Worm (Caenorhabditis elegans) whole organism, mixed stage, embryonic: Measurements from ENCODE around the gene ZK1251.3.

ENCODE experiments used
- M03D4.4 ChIP-seq: sonication (generic microtip); optimal IDR thresholded peaks from 2 replicates; lab custom pipeline; 2017; ENCODE audit warnings: mild to moderate bottlenecking, missing genetic modification characterization, missing compliant biosample characterization
- blmp-1 ChIP-seq: fragments of 150-350 bp; optimal IDR thresholded peaks from 2 replicates; lab custom pipeline; 2014; ENCODE audit warnings: missing biosample characterization, missing genetic modification characterization
- ceh-39 ChIP-seq: fragments of 150-350 bp; optimal IDR thresholded peaks from 2 replicates; lab custom pipeline; 2014; ENCODE audit warnings: missing biosample characterization, missing genetic modification characterization
- ceh-43 ChIP-seq: fragments of 200-800 bp; sonication (Bioruptor generic); optimal IDR thresholded peaks from 2 replicates; lab custom pipeline; 2018; ENCODE audit warnings: mild to moderate bottlenecking, missing genetic modification characterization, moderate library complexity, missing compliant biosample characterization
- ces-1 ChIP-seq: fragments of 150-350 bp; optimal IDR thresholded peaks from 2 replicates; lab custom pipeline; 2014; ENCODE audit warnings: missing biosample characterization, missing genetic modification reagents, missing genetic modification characterization
- cnd-1 ChIP-seq: fragments of 200-800 bp; sonication (Bioruptor generic); optimal IDR thresholded peaks from 2 replicates; lab custom pipeline; 2018; ENCODE audit warnings: mild to moderate bottlenecking, missing genetic modification characterization, missing compliant biosample characterization
- drap-1 ChIP-seq: fragments of 200-800 bp; sonication (Bioruptor generic); optimal IDR thresholded peaks from 3 replicates; lab custom pipeline; 2018; ENCODE audit warnings: mild to moderate bottlenecking, missing genetic modification characterization, missing compliant biosample characterization
- elt-1 ChIP-seq: sonication (generic microtip); optimal IDR thresholded peaks from 2 replicates; lab custom pipeline; 2017; ENCODE audit warnings: missing genetic modification characterization, mild to moderate bottlenecking, missing compliant biosample characterization, antibody characterized with exemption, moderate library complexity, borderline replicate concordance; ENCODE audit not compliant: insufficient read depth
- flh-1 ChIP-seq: fragments of 200-800 bp; sonication (Bioruptor generic); optimal IDR thresholded peaks from 2 replicates; lab custom pipeline; 2018; ENCODE audit warnings: mild to moderate bottlenecking, missing genetic modification characterization, moderate library complexity, missing compliant biosample characterization
- ham-2 ChIP-seq: fragments of 200-800 bp; sonication (Bioruptor generic); optimal IDR thresholded peaks from 2 replicates; lab custom pipeline; 2018; ENCODE audit warnings: mild to moderate bottlenecking, missing genetic modification characterization, missing compliant biosample characterization
- hlh-1 ChIP-seq: fragments of 150-350 bp; optimal IDR thresholded peaks from 2 replicates; lab custom pipeline; 2014; ENCODE audit warnings: missing biosample characterization, missing genetic modification reagents, missing genetic modification characterization
- lsy-2 ChIP-seq: fragments of 150-350 bp; optimal IDR thresholded peaks from 2 replicates; lab custom pipeline; 2014; ENCODE audit warnings: missing biosample characterization, missing genetic modification characterization
- mab-5 ChIP-seq: fragments of 150-350 bp; optimal IDR thresholded peaks from 2 replicates; lab custom pipeline; 2014; ENCODE audit warnings: missing biosample characterization, missing genetic modification characterization
- mep-1 ChIP-seq: fragments of 150-350 bp; optimal IDR thresholded peaks from 2 replicates; lab custom pipeline; 2017; ENCODE audit warnings: missing biosample characterization, missing genetic modification reagents, missing genetic modification characterization, inconsistent platforms
- mls-2 ChIP-seq: sonication (generic microtip); optimal IDR thresholded peaks from 2 replicates; lab custom pipeline; 2016; ENCODE audit warnings: mild to moderate bottlenecking, missing genetic modification characterization, moderate library complexity, missing compliant biosample characterization
- nhr-12 ChIP-seq: fragments of 150-350 bp; optimal IDR thresholded peaks from 2 replicates; lab custom pipeline; 2014; ENCODE audit warnings: missing biosample characterization, missing genetic modification characterization
- nhr-2 ChIP-seq: fragments of 150-350 bp; optimal IDR thresholded peaks from 2 replicates; lab custom pipeline; 2014; ENCODE audit warnings: missing biosample characterization, missing genetic modification characterization
- nhr-237 ChIP-seq: fragments of 150-350 bp; optimal IDR thresholded peaks from 2 replicates; lab custom pipeline; 2014; ENCODE audit warnings: missing biosample characterization, missing genetic modification characterization
- nhr-28 ChIP-seq: fragments of 150-350 bp; optimal IDR thresholded peaks from 2 replicates; lab custom pipeline; 2014; ENCODE audit warnings: missing biosample characterization, missing genetic modification characterization
- nhr-76 ChIP-seq: sonication (generic microtip); optimal IDR thresholded peaks from 2 replicates; lab custom pipeline; 2017; ENCODE audit warnings: missing biosample characterization, missing genetic modification characterization
- pha-4 ChIP-seq: fragments of 150-350 bp; optimal IDR thresholded peaks from 2 replicates; lab custom pipeline; 2018; ENCODE audit warnings: missing biosample characterization, missing genetic modification reagents, missing genetic modification characterization
- sem-2 ChIP-seq: fragments of 200-800 bp; sonication (Bioruptor generic); optimal IDR thresholded peaks from 2 replicates; lab custom pipeline; 2018; ENCODE audit warnings: mild to moderate bottlenecking, missing genetic modification characterization, missing compliant biosample characterization
- unc-120 ChIP-seq: sonication (generic microtip); optimal IDR thresholded peaks from 2 replicates; lab custom pipeline; 2017; ENCODE audit warnings: missing genetic modification characterization, missing compliant biosample characterization; ENCODE audit not compliant: poor library complexity, severe bottlenecking
- unc-39 ChIP-seq: fragments of 150-350 bp; optimal IDR thresholded peaks from 2 replicates; lab custom pipeline; 2014; ENCODE audit warnings: missing biosample characterization, missing genetic modification characterization
- ztf-11 ChIP-seq: fragments of 150-350 bp; optimal IDR thresholded peaks from 2 replicates; lab custom pipeline; 2014; ENCODE audit warnings: missing biosample characterization, missing genetic modification characterization

Gene ZK1251.3

DNA sequence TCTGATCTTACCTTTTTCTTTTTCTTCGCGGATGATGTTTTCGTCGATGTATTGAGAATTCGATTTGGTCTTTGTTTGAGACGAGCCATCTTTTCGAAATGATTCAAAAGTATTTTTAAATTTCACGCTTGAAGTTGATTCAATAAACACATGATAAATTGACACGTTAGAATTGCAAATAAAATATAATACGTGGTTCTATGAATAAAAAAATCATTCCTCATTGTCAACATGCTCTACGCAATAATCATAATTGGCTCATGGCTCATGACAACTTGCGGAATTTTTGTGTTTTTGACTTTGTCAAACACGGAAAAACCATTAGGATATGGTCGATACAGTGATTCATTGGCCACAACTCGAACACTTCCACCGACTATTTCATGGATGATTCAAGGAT lies at the start of gene ZK1251.3, which contains the start of gene htas-1:
Gene ZK1251.3 (plus strand): TSS at position 226 of the 400 bp plus-strand sequence.
Gene htas-1 (minus strand): TSS at position 101 of the 400 bp plus-strand sequence.
- TF ChIP-seq M03D4.4 (no peak), cnd-1 (tag; lab: Kevin White, UChicago) (no peak), nhr-76 (no peak), ham-2 (GFP tag; lab: Kevin White, UChicago) (no peak), flh-1 (GFP tag; lab: Kevin White, UChicago) (no peak), elt-1 (tag; lab: Kevin White, UChicago) (no peak), ces-1 (GFP tag; lab: Kevin White, UChicago) (no peak), nhr-12 (tag; lab: Kevin White, UChicago) (no peak), blmp-1 (tag; lab: Kevin White, UChicago) (no peak), pha-4 (no peak), nhr-2 (tag; lab: Kevin White, UChicago) (no peak), unc-39 (no peak)

DNA sequence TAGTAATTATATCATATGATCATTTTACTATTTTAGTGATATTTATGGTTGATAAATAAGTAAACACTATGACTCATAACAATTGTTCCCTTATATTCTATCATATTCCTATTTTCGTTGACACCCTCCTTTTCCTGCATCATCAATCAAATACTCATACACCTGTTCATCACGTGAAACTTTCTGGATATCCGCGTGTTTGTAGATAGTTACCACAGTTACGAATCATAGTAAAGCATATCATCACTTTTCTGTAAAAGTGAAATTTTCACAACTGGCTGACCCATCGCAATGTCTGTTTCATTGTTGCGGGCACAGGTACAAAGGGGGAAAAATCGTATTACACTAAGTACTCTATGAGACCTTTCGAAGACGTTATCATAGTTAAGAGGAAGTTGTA lies 49.6 kb upstream of the ZK1251.3 start:
- TF ChIP-seq ham-2 (GFP tag; lab: Kevin White, UChicago) (no peak), unc-120 (no peak), cnd-1 (tag; lab: Kevin White, UChicago) (no peak), mls-2 (no peak)

DNA sequence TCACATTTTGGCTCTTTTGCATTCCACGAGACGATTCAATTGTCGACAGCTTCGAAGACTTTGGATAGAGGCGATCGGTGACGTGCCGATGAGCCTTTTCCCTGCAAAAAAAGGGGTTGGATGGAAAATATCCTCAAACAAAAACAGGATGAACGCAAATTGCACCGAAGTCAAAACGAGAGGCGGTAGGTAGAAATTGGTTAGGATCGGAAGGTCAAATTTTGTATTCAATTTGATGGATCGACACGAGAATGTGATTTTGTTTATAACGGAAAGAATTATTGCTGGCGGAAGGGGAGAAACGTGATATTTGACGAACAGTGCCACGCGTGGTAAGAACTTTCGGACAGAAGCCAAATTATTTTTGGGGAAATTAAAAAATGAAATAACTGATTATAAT lies 48.6 kb upstream of the ZK1251.3 start, which contains the start of gene mca-1:
Gene mca-1 (minus strand): TSS at position 101 of the 400 bp plus-strand sequence.
- TF ChIP-seq nhr-28 (tag; lab: Kevin White, UChicago) (no peak), M03D4.4 (no peak), unc-39 (no peak), sem-2 (GFP tag; lab: Kevin White, UChicago) (no peak), flh-1 (GFP tag; lab: Kevin White, UChicago) (no peak), nhr-12 (tag; lab: Kevin White, UChicago) (no peak), ceh-43 (GFP tag; lab: Kevin White, UChicago) (no peak), drap-1 (GFP tag; lab: Kevin White, UChicago) (no peak)
- TF ChIP-seq, all 35 proteins: peak for 0

DNA sequence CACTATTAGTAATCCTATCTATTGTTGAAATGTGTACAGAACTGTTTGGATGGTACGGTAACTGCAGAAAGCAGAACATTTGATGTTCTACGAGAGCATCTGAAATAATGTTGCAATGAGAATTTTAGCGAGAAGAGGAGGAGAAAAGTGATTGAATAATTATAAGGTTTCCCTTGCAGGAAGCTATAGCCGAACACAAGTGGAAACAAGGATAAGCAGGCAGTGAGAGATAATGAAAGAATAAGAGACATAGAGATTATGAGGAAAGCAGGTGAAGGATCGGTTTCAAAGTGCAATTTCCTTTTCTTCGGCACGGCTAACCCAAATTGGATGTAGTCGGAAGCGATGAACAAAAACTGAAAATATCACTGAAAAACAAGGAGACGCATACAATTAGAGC lies 41.5 kb upstream of the ZK1251.3 start, which contains the start of gene del-2:
Gene del-2 (minus strand): TSS at position 101 of the 400 bp plus-strand sequence.
- TF ChIP-seq lsy-2 (tag; lab: Kevin White, UChicago): no peak
- TF ChIP-seq ham-2 (GFP tag; lab: Kevin White, UChicago): peak; percentile 26
- no peak for TF ChIP-seq sem-2 (GFP tag; lab: Kevin White, UChicago)
- TF ChIP-seq ztf-11: no peak
- TF ChIP-seq ceh-39 (tag; lab: Kevin White, UChicago): no peak
- TF ChIP-seq cnd-1 (tag; lab: Kevin White, UChicago): no peak
- no peak for TF ChIP-seq nhr-237 (tag; lab: Kevin White, UChicago)
- TF ChIP-seq ces-1 (GFP tag; lab: Kevin White, UChicago): peak; percentile 26
- no peak for TF ChIP-seq nhr-76

DNA sequence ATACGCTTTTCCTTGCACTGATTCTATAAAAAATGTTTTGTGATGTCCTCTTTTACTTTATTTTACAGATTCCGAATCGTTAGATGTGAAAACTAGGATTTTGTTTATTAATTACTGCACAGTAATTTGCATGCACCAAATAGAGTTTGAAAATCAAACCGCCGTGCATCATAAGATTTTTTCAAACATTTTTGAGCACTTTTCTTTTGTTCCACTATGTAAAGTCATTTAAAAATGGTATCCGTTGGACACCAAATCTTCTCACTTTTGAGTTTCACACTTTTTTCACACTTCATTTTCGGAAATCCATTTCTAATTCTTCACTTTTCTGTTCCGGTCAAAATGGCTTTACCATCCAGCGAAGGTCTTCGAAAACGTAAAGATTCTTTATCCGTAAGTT lies 40.3 kb upstream of the ZK1251.3 start, which contains the start of gene degl-2:
Gene degl-2 (plus strand): TSS at position 301 of the 400 bp plus-strand sequence.
- TF ChIP-seq nhr-237 (tag; lab: Kevin White, UChicago) (no peak), ham-2 (GFP tag; lab: Kevin White, UChicago) (no peak), unc-39 (no peak), elt-1 (tag; lab: Kevin White, UChicago) (no peak)

DNA sequence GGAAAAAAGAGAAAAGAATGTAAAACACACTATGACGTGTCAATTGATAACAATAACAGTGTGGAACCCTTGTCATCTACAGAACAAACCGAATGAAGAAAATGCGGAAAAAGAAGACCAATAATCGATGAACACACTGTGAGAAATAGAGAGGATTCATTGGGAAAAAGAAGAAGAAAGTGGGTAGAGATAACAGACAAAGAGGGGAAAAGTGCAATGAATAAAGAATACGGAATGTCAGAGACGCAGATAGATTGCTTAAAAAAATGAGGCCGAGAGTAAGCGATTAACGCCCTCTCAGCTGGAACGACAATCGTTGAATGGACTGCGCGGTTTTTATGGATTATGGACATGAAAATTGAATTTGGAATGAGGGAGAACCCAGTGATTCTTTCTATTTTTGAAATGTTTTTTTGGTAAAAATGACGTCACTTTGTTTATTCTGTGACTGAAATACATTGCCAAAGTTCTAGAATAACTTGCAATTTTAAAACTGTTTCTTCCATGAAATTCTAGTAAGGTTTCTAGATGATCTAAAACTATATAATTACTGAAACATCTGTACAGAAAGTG lies 35.6 kb upstream of the ZK1251.3 start, which contains the start of gene amph-1:
Gene amph-1 (minus strand): TSS at position 85 of the 573 bp plus-strand sequence.
- TF ChIP-seq nhr-2 (tag; lab: Kevin White, UChicago) (no peak), ces-1 (GFP tag; lab: Kevin White, UChicago) (no peak), cnd-1 (tag; lab: Kevin White, UChicago) (no peak), lsy-2 (tag; lab: Kevin White, UChicago) (no peak), unc-120 (no peak), nhr-76 (no peak), nhr-237 (tag; lab: Kevin White, UChicago) (no peak), ceh-39 (tag; lab: Kevin White, UChicago) (no peak), mep-1 (tag; lab: Kevin White, UChicago) (no peak), mab-5 (no peak), elt-1 (tag; lab: Kevin White, UChicago) (no peak), hlh-1 (tag; lab: Kevin White, UChicago) (no peak), nhr-28 (tag; lab: Kevin White, UChicago) (no peak), unc-39 (no peak)
- TF ChIP-seq, all 35 proteins: peak for 0
